Worm (Caenorhabditis elegans) whole organism, L2 larva: Measurements from ENCODE around the gene clec-74.

Source experiments
- dmd-4 ChIP-seq: sonication (generic microtip); optimal IDR thresholded peaks from 2 replicates; lab custom pipeline; 2017; ENCODE audit warnings: missing biosample characterization, missing genetic modification characterization
- elt-1 ChIP-seq: fragments of 150-350 bp; optimal IDR thresholded peaks from 2 replicates; lab custom pipeline; 2014; ENCODE audit warnings: missing biosample characterization, missing genetic modification characterization
- fos-1 ChIP-seq: fragments of 150-350 bp; optimal IDR thresholded peaks from 2 replicates; lab custom pipeline; 2014; ENCODE audit warnings: missing biosample characterization, missing genetic modification characterization
- lin-39 ChIP-seq: fragments of 150-350 bp; optimal IDR thresholded peaks from 2 replicates; lab custom pipeline; 2014; ENCODE audit warnings: missing biosample characterization, missing genetic modification reagents, missing genetic modification characterization
- mab-5 ChIP-seq: fragments of 150-350 bp; optimal IDR thresholded peaks from 2 replicates; lab custom pipeline; 2014; ENCODE audit warnings: missing biosample characterization, missing genetic modification characterization
- nhr-129 ChIP-seq: fragments of 150-350 bp; optimal IDR thresholded peaks from 2 replicates; lab custom pipeline; 2014; ENCODE audit warnings: missing biosample characterization, missing genetic modification characterization
- nhr-6 ChIP-seq: fragments of 150-350 bp; optimal IDR thresholded peaks from 2 replicates; lab custom pipeline; 2014; ENCODE audit warnings: missing biosample characterization, missing genetic modification characterization
- nhr-77 ChIP-seq: fragments of 150-350 bp; optimal IDR thresholded peaks from 2 replicates; lab custom pipeline; 2014; ENCODE audit warnings: missing biosample characterization, missing genetic modification characterization
- skn-1 ChIP-seq: sonication (generic microtip); optimal IDR thresholded peaks from 2 replicates; lab custom pipeline; 2017; ENCODE audit warnings: missing biosample characterization, missing genetic modification characterization
- snpc-4 ChIP-seq: fragments of 150-350 bp; optimal IDR thresholded peaks from 2 replicates; lab custom pipeline; 2014; ENCODE audit warnings: missing biosample characterization, missing genetic modification characterization
- unc-39 ChIP-seq: fragments of 150-350 bp; optimal IDR thresholded peaks from 2 replicates; lab custom pipeline; 2014; ENCODE audit warnings: missing biosample characterization, missing genetic modification characterization
- unc-62 ChIP-seq: fragments of 150-350 bp; optimal IDR thresholded peaks from 2 replicates; lab custom pipeline; 2014; ENCODE audit warnings: missing biosample characterization, missing genetic modification reagents, missing genetic modification characterization
- zag-1 ChIP-seq: fragments of 150-350 bp; optimal IDR thresholded peaks from 2 replicates; lab custom pipeline; 2014; ENCODE audit warnings: missing biosample characterization, missing genetic modification characterization

DNA sequence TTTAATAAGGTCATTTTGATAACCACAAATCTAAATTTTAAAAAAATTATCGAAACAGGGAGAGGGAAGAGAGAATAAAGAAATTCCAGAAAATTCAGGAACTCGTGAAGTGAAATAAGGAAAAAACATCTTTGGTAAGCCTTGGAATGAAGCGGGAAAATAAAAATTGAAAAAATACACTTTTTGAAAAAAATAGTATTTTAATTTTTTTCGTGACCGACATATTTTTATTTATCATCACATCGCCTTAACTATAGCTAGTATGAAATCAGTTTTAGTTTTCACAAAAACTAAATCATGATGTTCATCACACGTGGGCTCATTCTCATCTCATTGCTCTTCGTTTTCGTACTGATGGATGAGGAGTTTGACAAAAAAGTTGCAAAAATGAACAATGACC, 47.7 kb upstream of the clec-74 start, which contains the start of gene F56D6.13:
- TF ChIP-seq unc-62 (GFP tag; lab: Kevin White, UChicago) (no peak), zag-1 (no peak), nhr-77 (no peak), snpc-4 (tag; lab: Kevin White, UChicago) (no peak), elt-1 (no peak), nhr-129 (tag; lab: Kevin White, UChicago) (no peak), dmd-4 (tag; lab: Kevin White, UChicago) (no peak), lin-39 (tag; lab: Kevin White, UChicago) (no peak), fos-1 (no peak), nhr-6 (tag; lab: Kevin White, UChicago) (no peak), mab-5 (no peak), skn-1 (tag; lab: Kevin White, UChicago) (no peak), unc-39 (tag; lab: Kevin White, UChicago) (no peak)
